Worm (Caenorhabditis elegans): ENCODE results near the gene T25B9.8.

- TF ChIP-seq ztf-29 (GFP tag; IDR thresholded peaks at IDR 0.05) = no peak
- no peak for TF ChIP-seq ztf-23 (GFP tag; IDR thresholded peaks at IDR 0.05)
- TF ChIP-seq T22C8.4 (GFP tag; IDR thresholded peaks at IDR 0.05) = no peak
- TF ChIP-seq med-1 (GFP tag; optimal IDR thresholded peaks at IDR 0.05; ENCODE audit: insufficient read depth) = no peak
- no peak for TF ChIP-seq cog-1 (tag; optimal IDR thresholded peaks at IDR 0.05)
- TF ChIP-seq flt-1 (GFP tag; IDR thresholded peaks at IDR 0.05) = no peak
- TF ChIP-seq ref-1 (GFP tag; conservative IDR thresholded peaks at IDR 0.05) = no peak
- no peak for TF ChIP-seq tab-1 (GFP tag; IDR thresholded peaks at IDR 0.05)
Measured at ce11 chrIV:10765053-10765452, 2.9 kb downstream of the T25B9.8 start, which contains the start of gene T25B9.12.
